Worm (Caenorhabditis elegans): ENCODE measurements around the gene pqn-37.

- TF ChIP-seq unc-30 (tag; optimal IDR thresholded peaks at IDR 0.05) = no peak
- no peak for TF ChIP-seq lin-15B (tag; optimal IDR thresholded peaks at IDR 0.05)
- peak; percentile 70 for TF ChIP-seq rnt-1 (tag; optimal IDR thresholded peaks at IDR 0.05)
- peak in 1 of 2 experiments; percentile 92 for TF ChIP-seq mdl-1 (tag; optimal IDR thresholded peaks at IDR 0.05)
- no peak for TF ChIP-seq nhr-77 (tag; optimal IDR thresholded peaks at IDR 0.05)
- TF ChIP-seq lin-13 (GFP tag; optimal IDR thresholded peaks at IDR 0.05) = peak; percentile 47
- no peak for TF ChIP-seq nhr-28 (tag; optimal IDR thresholded peaks at IDR 0.05)
- TF ChIP-seq lin-39 (tag; optimal IDR thresholded peaks at IDR 0.05) = no peak
- TF ChIP-seq ama-1 (optimal IDR thresholded peaks at IDR 0.05) = no peak
- no peak for TF ChIP-seq nhr-237 (tag; optimal IDR thresholded peaks at IDR 0.05)
- TF ChIP-seq mef-2 (tag; optimal IDR thresholded peaks at IDR 0.05) = no peak
- peak; percentile 35 for TF ChIP-seq xbp-1 (tag; optimal IDR thresholded peaks at IDR 0.05)
Observed at ce11 chrX:3245812-3246211, 4.5 kb downstream of the pqn-37 start, which contains the start of gene F40F4.7.
